Worm (Caenorhabditis elegans): ENCODE results near the gene col-140.

DNA sequence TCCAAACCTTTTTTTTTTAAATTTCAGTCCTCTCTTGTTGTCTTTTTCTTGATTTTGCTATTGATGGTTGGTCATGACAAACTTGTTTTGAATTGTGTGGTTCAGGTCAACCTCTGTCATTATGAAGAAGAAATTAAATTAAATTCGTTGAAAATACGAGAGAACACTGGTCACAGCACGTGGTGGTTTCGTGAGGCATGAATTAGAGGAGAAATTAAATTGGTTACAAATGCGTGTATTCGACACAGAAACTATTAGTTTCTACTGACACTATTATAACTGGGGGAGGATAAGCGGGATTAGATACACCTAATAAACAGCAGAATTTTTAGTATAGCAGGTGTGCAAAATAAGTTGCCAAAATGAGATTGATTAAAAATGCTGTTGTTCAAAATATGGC, 15.4 kb upstream of the col-140 start:
- TF ChIP-seq somi-1 (GFP tag; optimal IDR thresholded peaks at IDR 0.05) (no peak), F57A8.1 (GFP tag; optimal IDR thresholded peaks at IDR 0.05) (no peak), Y79H2A.3 (GFP tag; conservative IDR thresholded peaks at IDR 0.05) (no peak), F55B11.4 (tag; optimal IDR thresholded peaks at IDR 0.05; ENCODE audit: borderline replicate concordance, insufficient read depth) (no peak), dox-1 (GFP tag; IDR thresholded peaks at IDR 0.05) (no peak), akir-1 (GFP tag; optimal IDR thresholded peaks at IDR 0.05) (no peak), snpc-4 (GFP tag; optimal IDR thresholded peaks at IDR 0.05) (no peak), snpc-4 (tag; optimal IDR thresholded peaks at IDR 0.05) (no peak), hmg-20 (GFP tag; IDR thresholded peaks at IDR 0.05) (no peak), egrh-3 (GFP tag; IDR thresholded peaks at IDR 0.05) (no peak), lin-54 (GFP tag; optimal IDR thresholded peaks at IDR 0.05) (no peak), ama-1 (optimal IDR thresholded peaks at IDR 0.05) (no peak), ama-1 (GFP tag; optimal IDR thresholded peaks at IDR 0.05) (no peak), fkh-3 (tag; optimal IDR thresholded peaks at IDR 0.05) (no peak), nhr-120 (GFP tag; IDR thresholded peaks at IDR 0.05) (no peak)

Data from whole organism, young adult.